Worm (Caenorhabditis elegans) whole organism, mixed stage, embryonic: ENCODE measurements around the gene srw-113.

Experiments
- M03D4.4 ChIP-seq: sonication (generic microtip); optimal IDR thresholded peaks from 2 replicates; lab custom pipeline; 2017; ENCODE audit warnings: mild to moderate bottlenecking, missing genetic modification characterization, missing compliant biosample characterization
- blmp-1 ChIP-seq: fragments of 150-350 bp; optimal IDR thresholded peaks from 2 replicates; lab custom pipeline; 2014; ENCODE audit warnings: missing biosample characterization, missing genetic modification characterization
- ceh-83 ChIP-seq: fragments of 200-800 bp; sonication (Bioruptor generic); optimal IDR thresholded peaks from 2 replicates; lab custom pipeline; 2018; ENCODE audit warnings: mild to moderate bottlenecking, missing genetic modification characterization, missing compliant biosample characterization
- lin-13 ChIP-seq: fragments of 150-350 bp; optimal IDR thresholded peaks from 2 replicates; lab custom pipeline; 2014; ENCODE audit warnings: missing biosample characterization, missing genetic modification characterization
- lsy-2 ChIP-seq: fragments of 150-350 bp; optimal IDR thresholded peaks from 2 replicates; lab custom pipeline; 2014; ENCODE audit warnings: missing biosample characterization, missing genetic modification characterization
- mep-1 ChIP-seq: fragments of 150-350 bp; optimal IDR thresholded peaks from 2 replicates; lab custom pipeline; 2017; ENCODE audit warnings: missing biosample characterization, missing genetic modification reagents, missing genetic modification characterization, inconsistent platforms
- nhr-237 ChIP-seq: fragments of 150-350 bp; optimal IDR thresholded peaks from 2 replicates; lab custom pipeline; 2014; ENCODE audit warnings: missing biosample characterization, missing genetic modification characterization
- nhr-28 ChIP-seq: fragments of 150-350 bp; optimal IDR thresholded peaks from 2 replicates; lab custom pipeline; 2014; ENCODE audit warnings: missing biosample characterization, missing genetic modification characterization
- snpc-4 ChIP-seq: fragments of 150-350 bp; optimal IDR thresholded peaks from 2 replicates; lab custom pipeline; 2014; ENCODE audit warnings: missing biosample characterization, missing genetic modification characterization
- unc-62 ChIP-seq: fragments of 150-350 bp; optimal IDR thresholded peaks from 2 replicates; lab custom pipeline; 2014; ENCODE audit warnings: missing biosample characterization, missing genetic modification reagents, missing genetic modification characterization
- ztf-11 ChIP-seq: fragments of 150-350 bp; optimal IDR thresholded peaks from 2 replicates; lab custom pipeline; 2014; ENCODE audit warnings: missing biosample characterization, missing genetic modification characterization

DNA sequence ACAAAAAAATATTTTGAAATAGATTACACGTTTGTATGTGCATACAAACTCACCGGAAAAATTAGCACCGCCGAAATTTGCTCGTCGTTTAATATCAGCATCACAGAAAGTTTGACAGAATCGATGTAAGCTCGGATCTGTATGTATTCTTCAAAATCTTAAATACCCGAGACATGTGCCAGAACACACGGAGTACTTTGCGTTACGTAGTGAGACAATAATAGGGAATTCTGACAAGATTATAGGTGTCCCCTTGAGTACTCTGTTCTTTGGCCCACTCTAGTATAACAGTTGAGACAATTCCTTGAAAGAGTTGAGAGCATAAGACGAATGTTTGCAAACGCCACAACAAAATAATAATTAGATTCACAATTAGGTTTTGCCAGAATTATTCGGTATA is 29.3 kb upstream of the srw-113 start, which contains the start of gene srx-48:
- TF ChIP-seq mep-1 (tag; lab: Kevin White, UChicago), result no peak
- TF ChIP-seq M03D4.4, result no peak
- no peak for TF ChIP-seq lin-13 (tag; lab: Kevin White, UChicago)
- TF ChIP-seq snpc-4 (tag; lab: Kevin White, UChicago), result no peak
- TF ChIP-seq nhr-237 (tag; lab: Kevin White, UChicago), result no peak
- no peak for TF ChIP-seq blmp-1 (tag; lab: Kevin White, UChicago)
- TF ChIP-seq ztf-11 (tag; lab: Kevin White, UChicago), result no peak
- TF ChIP-seq nhr-28 (tag; lab: Kevin White, UChicago), result no peak
- no peak for TF ChIP-seq unc-62 (GFP tag; lab: Kevin White, UChicago)
- no peak for TF ChIP-seq lsy-2
- no peak for TF ChIP-seq ceh-83 (GFP tag; lab: Kevin White, UChicago)
